Worm (Caenorhabditis elegans) whole organism, L1 larva: Measurements from ENCODE around the gene Y75B8A.18.

Experiments used
- C04F5.9 ChIP-seq: sonication (generic microtip); optimal IDR thresholded peaks from 2 replicates; lab custom pipeline; 2016; ENCODE audit warnings: missing genetic modification characterization, missing compliant biosample characterization
- F16B12.6 ChIP-seq: fragments of 150-350 bp; optimal IDR thresholded peaks from 2 replicates; lab custom pipeline; 2014; ENCODE audit warnings: missing biosample characterization, missing genetic modification characterization
- Y116A8C.19 ChIP-seq: sonication (generic microtip); optimal IDR thresholded peaks from 2 replicates; lab custom pipeline; 2016; ENCODE audit warnings: missing compliant biosample characterization, missing genetic modification characterization, borderline replicate concordance
- aha-1 ChIP-seq: fragments of 150-350 bp; optimal IDR thresholded peaks from 2 replicates; lab custom pipeline; 2014; ENCODE audit warnings: missing biosample characterization, missing genetic modification characterization
- ama-1 ChIP-seq: fragments of 150-350 bp; optimal IDR thresholded peaks from 2 replicates; lab custom pipeline; 2014
- blmp-1 ChIP-seq: fragments of 150-350 bp; optimal IDR thresholded peaks from 2 replicates; lab custom pipeline; 2014; ENCODE audit warnings: missing biosample characterization, missing genetic modification characterization
- ceh-63 ChIP-seq: fragments of 200-800 bp; sonication (Bioruptor generic); optimal IDR thresholded peaks from 2 replicates; lab custom pipeline; 2018; ENCODE audit warnings: mild to moderate bottlenecking, missing genetic modification characterization, missing compliant biosample characterization
- ceh-8 ChIP-seq: fragments of 200-800 bp; sonication (Bioruptor generic); optimal IDR thresholded peaks from 2 replicates; lab custom pipeline; 2018; ENCODE audit warnings: mild to moderate bottlenecking, missing genetic modification characterization, moderate library complexity, missing compliant biosample characterization
- ceh-88 ChIP-seq: fragments of 200-800 bp; sonication (Bioruptor generic); IDR thresholded peaks from 2 replicates; pipeline ENCODE4 v1.3.6; 2022; ENCODE audit warnings: missing genetic modification characterization, missing compliant biosample characterization
- ces-1 ChIP-seq: fragments of 150-350 bp; optimal IDR thresholded peaks from 2 replicates; lab custom pipeline; 2014; ENCODE audit warnings: missing biosample characterization, missing genetic modification reagents, missing genetic modification characterization
- dpl-1 ChIP-seq, 3 experiments: fragments of 150-350 bp in 2 of 3; sonication (generic microtip) in 1 of 3; optimal IDR thresholded peaks; 2 replicates each; lab custom pipeline; 2014 to 2017; ENCODE audit warnings: missing biosample characterization in 3 of 3, missing genetic modification characterization in 3 of 3, missing genetic modification reagents in 3 of 3
- dsc-1 ChIP-seq: sonication (generic microtip); optimal IDR thresholded peaks from 2 replicates; lab custom pipeline; 2016; ENCODE audit warnings: mild to moderate bottlenecking, missing genetic modification characterization, missing compliant biosample characterization
- efl-1 ChIP-seq, 4 experiments: fragments of 150-350 bp; optimal IDR thresholded peaks in 3 of 4; peaks in 1 of 4; 1 replicate in 1 of 4; 2 replicates in 3 of 4; lab custom pipeline; 2014; ENCODE audit warnings: missing biosample characterization in 2 of 4, missing genetic modification characterization in 2 of 4, missing genetic modification reagents in 2 of 4
- egl-27 ChIP-seq, 2 experiments: fragments of 150-350 bp in 1 of 2; sonication (generic microtip); optimal IDR thresholded peaks; 3 replicates each; lab custom pipeline; 2017 to 2018; ENCODE audit warnings: missing biosample characterization in 2 of 2, missing genetic modification characterization in 2 of 2, missing genetic modification reagents in 2 of 2
- elt-3 ChIP-seq, 6 experiments: fragments of 150-350 bp in 1 of 6; sonication (generic microtip); optimal IDR thresholded peaks; 2 replicates each; lab custom pipeline; 2017 to 2018; ENCODE audit warnings: missing biosample characterization in 6 of 6, missing genetic modification characterization in 6 of 6, inconsistent platforms in 1 of 6
- ets-5 ChIP-seq: fragments of 200-800 bp; sonication (Bioruptor generic); IDR thresholded peaks from 2 replicates; pipeline ENCODE4 v1.3.6; 2022; ENCODE audit warnings: missing genetic modification characterization, missing compliant biosample characterization
- fkh-4 ChIP-seq: sonication (generic microtip); optimal IDR thresholded peaks from 2 replicates; lab custom pipeline; 2016; ENCODE audit warnings: missing compliant biosample characterization, missing genetic modification characterization, borderline replicate concordance
- fkh-8 ChIP-seq: sonication (generic microtip); optimal IDR thresholded peaks from 2 replicates; lab custom pipeline; 2016; ENCODE audit warnings: mild to moderate bottlenecking, missing genetic modification characterization, missing compliant biosample characterization
- hlh-17 ChIP-seq: fragments of 200-800 bp; sonication (Bioruptor generic); optimal IDR thresholded peaks from 2 replicates; lab custom pipeline; 2018; ENCODE audit warnings: missing genetic modification characterization, mild to moderate bottlenecking, missing compliant biosample characterization, moderate library complexity, borderline replicate concordance
- jun-1 ChIP-seq: fragments of 150-350 bp; optimal IDR thresholded peaks from 2 replicates; lab custom pipeline; 2014; ENCODE audit warnings: missing biosample characterization, missing genetic modification reagents, missing genetic modification characterization
- lin-14 ChIP-seq: fragments of 200-800 bp; sonication (Bioruptor generic); optimal IDR thresholded peaks from 2 replicates; lab custom pipeline; 2018; ENCODE audit warnings: mild to moderate bottlenecking, missing genetic modification characterization, moderate library complexity, missing compliant biosample characterization
- lir-3 ChIP-seq: sonication (generic microtip); optimal IDR thresholded peaks from 2 replicates; lab custom pipeline; 2016; ENCODE audit warnings: mild to moderate bottlenecking, missing genetic modification characterization, moderate library complexity, missing compliant biosample characterization; ENCODE audit not compliant: poor library complexity
- lsy-2 ChIP-seq, 2 experiments: fragments of 150-350 bp; optimal IDR thresholded peaks; 2 replicates each; lab custom pipeline; 2014; ENCODE audit warnings: missing biosample characterization in 2 of 2, missing genetic modification characterization in 2 of 2
- mef-2 ChIP-seq: fragments of 150-350 bp; optimal IDR thresholded peaks from 2 replicates; lab custom pipeline; 2014; ENCODE audit warnings: missing biosample characterization, missing genetic modification characterization
- mep-1 ChIP-seq: fragments of 150-350 bp; optimal IDR thresholded peaks from 2 replicates; lab custom pipeline; 2014; ENCODE audit warnings: missing biosample characterization, missing genetic modification characterization
- nhr-12 ChIP-seq: sonication (generic microtip); optimal IDR thresholded peaks from 2 replicates; lab custom pipeline; 2017; ENCODE audit warnings: missing biosample characterization, missing genetic modification characterization
- nhr-19 ChIP-seq: fragments of 200-800 bp; sonication (Bioruptor generic); conservative IDR thresholded peaks from 2 replicates; pipeline ENCODE4 v1.3.6; 2022; ENCODE audit warnings: missing genetic modification characterization, missing compliant biosample characterization
- nhr-20 ChIP-seq: sonication (generic microtip); optimal IDR thresholded peaks from 2 replicates; lab custom pipeline; 2016; ENCODE audit warnings: mild to moderate bottlenecking, missing genetic modification characterization, missing compliant biosample characterization
- nhr-237 ChIP-seq: fragments of 150-350 bp; optimal IDR thresholded peaks from 2 replicates; lab custom pipeline; 2014; ENCODE audit warnings: missing biosample characterization, missing genetic modification characterization
- nhr-28 ChIP-seq: fragments of 150-350 bp; optimal IDR thresholded peaks from 2 replicates; lab custom pipeline; 2014; ENCODE audit warnings: missing biosample characterization, missing genetic modification characterization
- nhr-47 ChIP-seq: sonication (generic microtip); optimal IDR thresholded peaks from 2 replicates; lab custom pipeline; 2016; ENCODE audit warnings: mild to moderate bottlenecking, missing genetic modification characterization, moderate library complexity, missing compliant biosample characterization
- nhr-76 ChIP-seq: sonication (generic microtip); optimal IDR thresholded peaks from 2 replicates; lab custom pipeline; 2017; ENCODE audit warnings: missing biosample characterization, missing genetic modification characterization
- nhr-84 ChIP-seq: sonication (generic microtip); optimal IDR thresholded peaks from 2 replicates; lab custom pipeline; 2017; ENCODE audit warnings: missing biosample characterization, missing genetic modification characterization
- pax-3 ChIP-seq: fragments of 200-800 bp; sonication (Bioruptor generic); optimal IDR thresholded peaks from 2 replicates; lab custom pipeline; 2018; ENCODE audit warnings: mild to moderate bottlenecking, missing genetic modification characterization, moderate library complexity, missing compliant biosample characterization
- sptf-1 ChIP-seq: fragments of 150-350 bp; optimal IDR thresholded peaks from 2 replicates; lab custom pipeline; 2014; ENCODE audit warnings: missing biosample characterization, missing genetic modification characterization
- tbx-2 ChIP-seq: sonication (generic microtip); optimal IDR thresholded peaks from 2 replicates; lab custom pipeline; 2016; ENCODE audit warnings: missing genetic modification characterization, missing compliant biosample characterization
- unc-98 ChIP-seq: fragments of 200-800 bp; sonication (Bioruptor generic); IDR thresholded peaks from 2 replicates; pipeline ENCODE4 v1.3.6; 2022; ENCODE audit warnings: missing genetic modification characterization, missing compliant biosample characterization
- ztf-4 ChIP-seq: fragments of 150-350 bp; optimal IDR thresholded peaks from 2 replicates; lab custom pipeline; 2014; ENCODE audit warnings: missing biosample characterization, missing genetic modification characterization

The Y75B8A.18 gene

ce11 chrIII:12273598-12274090 lies 47.6 kb upstream of the Y75B8A.18 start, which contains the start of the genes Y75B8A.24 and Y75B8A.25 (continued):
- TF ChIP-seq fkh-4 (tag; lab: Kevin White, UChicago) (peak; percentile 97), mef-2 (no peak)

DNA sequence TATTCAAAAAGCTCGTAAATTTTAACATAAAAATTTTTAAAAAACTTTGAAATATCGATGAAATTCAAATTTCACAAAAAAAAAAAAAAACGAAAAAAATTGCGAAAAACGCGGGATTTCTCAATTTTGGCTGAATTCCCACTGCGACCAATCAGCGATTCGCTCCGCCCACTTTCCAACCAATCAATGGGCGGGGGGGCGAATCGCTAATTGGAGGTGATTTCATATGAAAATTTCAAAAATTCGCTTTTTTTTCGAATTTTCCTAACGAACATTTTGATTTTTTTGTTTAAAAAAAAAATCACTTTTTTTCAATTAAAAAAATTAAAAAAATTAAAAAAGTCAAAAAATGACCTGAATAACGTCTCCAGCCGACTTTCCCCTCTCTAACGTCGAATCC lies 44.4 kb upstream of the Y75B8A.18 start:
- TF ChIP-seq dsc-1 (tag; lab: Kevin White, UChicago), result no peak
- TF ChIP-seq nhr-47, result no peak
- no peak for TF ChIP-seq blmp-1
- TF ChIP-seq fkh-8, result no peak
- no peak for TF ChIP-seq aha-1 (tag; lab: Kevin White, UChicago)
- TF ChIP-seq tbx-2 (tag; lab: Kevin White, UChicago), result no peak
- no peak for TF ChIP-seq pax-3 (tag; lab: Kevin White, UChicago)
- no peak for TF ChIP-seq nhr-20
- TF ChIP-seq Y116A8C.19 (tag; lab: Kevin White, UChicago), result no peak
- no peak for TF ChIP-seq nhr-84 (tag; lab: Kevin White, UChicago)
- TF ChIP-seq nhr-76 (tag; lab: Kevin White, UChicago), result no peak
- TF ChIP-seq elt-3 (tag; optimal IDR thresholded peaks at IDR 0.05; lab: Kevin White, UChicago), result no peak
- TF ChIP-seq nhr-19, result no peak

DNA sequence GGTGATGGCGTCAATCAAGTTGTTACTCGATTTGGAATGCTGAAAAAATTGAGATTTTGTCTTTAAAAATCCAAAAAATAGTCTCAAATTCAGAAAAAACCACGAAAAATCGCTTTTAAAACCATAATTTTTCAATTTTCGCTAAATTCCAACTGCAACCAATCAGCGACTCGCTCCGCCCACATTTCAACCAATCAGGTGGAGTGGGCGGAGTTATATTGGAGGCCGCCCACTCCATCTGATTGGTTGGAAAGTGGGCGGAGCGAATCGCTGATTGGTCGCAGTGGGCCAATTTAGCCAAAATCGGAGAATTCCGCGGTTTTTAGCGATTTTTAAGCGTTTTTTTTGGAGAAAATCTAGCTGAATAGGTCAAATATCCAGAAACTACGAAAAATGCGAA lies 43.8 kb upstream of the Y75B8A.18 start:
- no peak for TF ChIP-seq efl-1 (optimal IDR thresholded peaks at IDR 0.05; lab: Kevin White, UChicago)
- peak in 1 of 2 experiments; percentile 46 for TF ChIP-seq efl-1 (GFP tag; optimal IDR thresholded peaks at IDR 0.05 in 1 of 2; lab: Kevin White, UChicago)
- TF ChIP-seq ztf-4, result no peak
- TF ChIP-seq, all 84 proteins: peak for 1

- TF ChIP-seq C04F5.9 (tag; lab: Kevin White, UChicago), result no peak
- TF ChIP-seq F16B12.6 (tag; lab: Kevin White, UChicago), result no peak
- TF ChIP-seq ceh-8 (GFP tag; lab: Kevin White, UChicago), result no peak
- TF ChIP-seq nhr-76 (tag; lab: Kevin White, UChicago), result no peak
- TF ChIP-seq ces-1 (GFP tag; lab: Kevin White, UChicago), result no peak
- no peak for TF ChIP-seq sptf-1 (tag; lab: Kevin White, UChicago)
- TF ChIP-seq unc-98 (GFP tag; lab: Robert Waterston, UW), result no peak
- TF ChIP-seq dpl-1 (GFP tag; optimal IDR thresholded peaks at IDR 0.05; lab: Kevin White, UChicago), result no peak
- no peak for TF ChIP-seq egl-27 (tag; optimal IDR thresholded peaks at IDR 0.05; lab: Kevin White, UChicago)
Measured at ce11 chrIII:12260413-12260812, 34.4 kb upstream of the Y75B8A.18 start.

ce11 chrIII:12259793-12260192 lies 33.8 kb upstream of the Y75B8A.18 start:
- TF ChIP-seq nhr-20, result no peak
- TF ChIP-seq lin-14, result no peak
- TF ChIP-seq nhr-12 (tag; lab: Kevin White, UChicago), result no peak
- no peak for TF ChIP-seq mep-1

ce11 chrIII:12253342-12253741 lies 27.3 kb upstream of the Y75B8A.18 start:
- TF ChIP-seq ama-1 (no peak), jun-1 (tag; lab: Kevin White, UChicago) (no peak), egl-27 (tag; optimal IDR thresholded peaks at IDR 0.05; lab: Kevin White, UChicago) (no peak), lir-3 (no peak), unc-98 (GFP tag; lab: Robert Waterston, UW) (no peak), ceh-63 (GFP tag; lab: Kevin White, UChicago) (no peak), nhr-47 (no peak), lsy-2 (tag; optimal IDR thresholded peaks at IDR 0.05; lab: Kevin White, UChicago) (no peak), aha-1 (tag; lab: Kevin White, UChicago) (no peak), dsc-1 (tag; lab: Kevin White, UChicago) (no peak), nhr-237 (no peak), ets-5 (GFP tag; lab: Robert Waterston, UW) (no peak), hlh-17 (GFP tag; lab: Kevin White, UChicago) (no peak), ceh-88 (GFP tag; lab: Robert Waterston, UW) (no peak), nhr-28 (tag; lab: Kevin White, UChicago) (no peak), nhr-20 (no peak)
